Worm (Caenorhabditis elegans) whole organism, L4 larva: Measurements from ENCODE around the gene F10E9.3.
A peak's percentile ranks its signal among the peaks of the same experiment; 100 is the strongest.

ENCODE experiments used
- D1046.2 ChIP-seq: fragments of 200-800 bp; sonication (Bioruptor generic); IDR thresholded peaks from 2 replicates; pipeline ENCODE4 v1.3.6; 2022; ENCODE audit warnings: missing genetic modification characterization, missing compliant biosample characterization
- R02D3.7 ChIP-seq: fragments of 150-350 bp; sonication (generic microtip); optimal IDR thresholded peaks from 3 replicates; lab custom pipeline; 2014; ENCODE audit warnings: missing biosample characterization, missing genetic modification characterization
- T20F7.1 ChIP-seq: fragments of 200-800 bp; sonication (Bioruptor generic); optimal IDR thresholded peaks from 2 replicates; lab custom pipeline; 2018; ENCODE audit warnings: mild to moderate bottlenecking, missing genetic modification characterization, missing compliant biosample characterization
- T26A8.4 ChIP-seq: fragments of 200-800 bp; sonication (Bioruptor generic); IDR thresholded peaks from 2 replicates; pipeline ENCODE4 v1.3.6; 2022; ENCODE audit warnings: missing genetic modification characterization, missing compliant biosample characterization
- ZK546.5 ChIP-seq, 2 experiments: sonication (generic microtip); optimal IDR thresholded peaks; 2 replicates each; lab custom pipeline; 2017; ENCODE audit warnings: missing biosample characterization in 2 of 2, missing genetic modification characterization in 2 of 2
- aha-1 ChIP-seq: fragments of 150-350 bp; peaks from one replicate; lab custom pipeline; 2014; ENCODE audit warnings: missing biosample characterization, missing genetic modification characterization
- ceh-28 ChIP-seq: fragments of 150-350 bp; optimal IDR thresholded peaks from 2 replicates; lab custom pipeline; 2014; ENCODE audit warnings: missing biosample characterization, missing genetic modification reagents, missing genetic modification characterization
- ceh-82 ChIP-seq: sonication (generic microtip); optimal IDR thresholded peaks from 2 replicates; lab custom pipeline; 2017; ENCODE audit warnings: missing biosample characterization, missing genetic modification characterization
- daf-16 ChIP-seq, 3 experiments: sonication (generic microtip); optimal IDR thresholded peaks; 2 replicates each; lab custom pipeline; 2016 to 2017; ENCODE audit warnings: missing genetic modification characterization in 3 of 3, missing genetic modification reagents in 3 of 3, mild to moderate bottlenecking in 2 of 3, missing compliant biosample characterization in 2 of 3, missing biosample characterization in 1 of 3, moderate library complexity in 1 of 3
- dmd-6 ChIP-seq: fragments of 200-800 bp; sonication (Bioruptor generic); IDR thresholded peaks from 2 replicates; pipeline ENCODE4 v1.3.6; 2022; ENCODE audit warnings: missing genetic modification reagents, missing genetic modification characterization, missing compliant biosample characterization
- dpl-1 ChIP-seq: fragments of 150-350 bp; optimal IDR thresholded peaks from 2 replicates; lab custom pipeline; 2014; ENCODE audit warnings: missing biosample characterization, missing genetic modification reagents, missing genetic modification characterization
- duxl-1 ChIP-seq: sonication (generic microtip); optimal IDR thresholded peaks from 2 replicates; lab custom pipeline; 2016; ENCODE audit warnings: mild to moderate bottlenecking, missing genetic modification characterization, moderate library complexity, missing compliant biosample characterization; ENCODE audit not compliant: poor library complexity
- dve-1 ChIP-seq: sonication (generic microtip); optimal IDR thresholded peaks from 2 replicates; lab custom pipeline; 2017; ENCODE audit warnings: antibody characterized with exemption, mild to moderate bottlenecking, missing genetic modification characterization, missing compliant biosample characterization; ENCODE audit not compliant: insufficient read depth
- hif-1 ChIP-seq, 2 experiments: sonication (generic microtip); optimal IDR thresholded peaks; 2 replicates each; lab custom pipeline; 2016 to 2017; ENCODE audit warnings: missing compliant biosample characterization in 2 of 2, missing genetic modification characterization in 2 of 2, missing genetic modification reagents in 2 of 2, missing genotype in 2 of 2, mild to moderate bottlenecking in 1 of 2
- hlh-11 ChIP-seq: fragments of 200-800 bp; sonication (Bioruptor generic); optimal IDR thresholded peaks from 2 replicates; lab custom pipeline; 2018; ENCODE audit warnings: mild to moderate bottlenecking, missing genetic modification characterization, missing compliant biosample characterization
- hlh-30 ChIP-seq: sonication (generic microtip); optimal IDR thresholded peaks from 2 replicates; lab custom pipeline; 2017; ENCODE audit warnings: antibody characterized with exemption, mild to moderate bottlenecking, missing genetic modification characterization, missing compliant biosample characterization; ENCODE audit not compliant: insufficient read depth
- jun-1 ChIP-seq: fragments of 150-350 bp; optimal IDR thresholded peaks from 2 replicates; lab custom pipeline; 2014; ENCODE audit warnings: missing biosample characterization, missing genetic modification reagents, missing genetic modification characterization
- lin-13 ChIP-seq: fragments of 150-350 bp; optimal IDR thresholded peaks from 2 replicates; lab custom pipeline; 2014; ENCODE audit warnings: missing biosample characterization, missing genetic modification reagents, missing genetic modification characterization
- lsy-2 ChIP-seq, 2 experiments: fragments of 150-350 bp in 1 of 2; sonication (generic microtip) in 1 of 2; optimal IDR thresholded peaks; 2 replicates each; lab custom pipeline; 2014 to 2017; ENCODE audit warnings: missing biosample characterization in 2 of 2, missing genetic modification characterization in 2 of 2
- madf-5 ChIP-seq, 2 experiments: fragments of 200-800 bp; sonication (Bioruptor generic); IDR thresholded peaks; 2 replicates each; pipeline ENCODE4 v1.3.6; 2022; ENCODE audit warnings: missing compliant biosample characterization in 2 of 2, missing genetic modification characterization in 2 of 2
- mep-1 ChIP-seq: fragments of 150-350 bp; sonication (generic microtip); optimal IDR thresholded peaks from 3 replicates; lab custom pipeline; 2014; ENCODE audit warnings: missing biosample characterization, missing genetic modification characterization
- mes-2 ChIP-seq: sonication (generic microtip); optimal IDR thresholded peaks from 2 replicates; lab custom pipeline; 2016; ENCODE audit warnings: missing genotype, mild to moderate bottlenecking, missing genetic modification characterization, missing compliant biosample characterization; ENCODE audit not compliant: poor library complexity, severe bottlenecking
- nhr-111 ChIP-seq: fragments of 200-800 bp; sonication (Bioruptor generic); optimal IDR thresholded peaks from 2 replicates; lab custom pipeline; 2018; ENCODE audit warnings: mild to moderate bottlenecking, missing genetic modification characterization, missing compliant biosample characterization
- nhr-28 ChIP-seq: fragments of 150-350 bp; optimal IDR thresholded peaks from 2 replicates; lab custom pipeline; 2014; ENCODE audit warnings: missing biosample characterization, missing genetic modification characterization
- nhr-48 ChIP-seq: sonication (generic microtip); optimal IDR thresholded peaks from 2 replicates; lab custom pipeline; 2016; ENCODE audit warnings: mild to moderate bottlenecking, missing genetic modification characterization, missing compliant biosample characterization
- pha-4 ChIP-seq, 2 experiments: fragments of 150-350 bp in 1 of 2; fragments of 200-800 bp in 1 of 2; sonication (Bioruptor generic) in 1 of 2; IDR thresholded peaks in 1 of 2; optimal IDR thresholded peaks in 1 of 2; 2 replicates each; pipeline versions ENCODE4 v1.3.6 to Lab custom; 2014 to 2022; ENCODE audit warnings: missing genetic modification characterization in 2 of 2, missing genetic modification reagents in 2 of 2, missing biosample characterization in 1 of 2, missing compliant biosample characterization in 1 of 2
- php-3 ChIP-seq: fragments of 200-800 bp; sonication (Bioruptor generic); IDR thresholded peaks from 2 replicates; pipeline ENCODE4 v1.3.6; 2022; ENCODE audit warnings: missing genetic modification reagents, missing genetic modification characterization, missing compliant biosample characterization
- tra-1 ChIP-seq: fragments of 200-800 bp; sonication (Bioruptor generic); IDR thresholded peaks from 2 replicates; pipeline ENCODE4 v1.3.6; 2022; ENCODE audit warnings: missing genetic modification reagents, missing genetic modification characterization, missing compliant biosample characterization
- unc-62 ChIP-seq, 3 experiments: fragments of 150-350 bp in 1 of 3; sonication (generic microtip); optimal IDR thresholded peaks in 2 of 3; peaks in 1 of 3; 1 replicate in 1 of 3; 2 replicates in 2 of 3; lab custom pipeline; 2014 to 2017; ENCODE audit warnings: missing biosample characterization in 3 of 3, missing genetic modification characterization in 3 of 3, missing genetic modification reagents in 3 of 3, missing genotype in 1 of 3
- vab-7 ChIP-seq: fragments of 200-800 bp; sonication (Bioruptor generic); IDR thresholded peaks from 2 replicates; pipeline ENCODE4 v1.3.6; 2022; ENCODE audit warnings: missing genetic modification reagents, missing genetic modification characterization, missing compliant biosample characterization
- zfp-3 ChIP-seq: fragments of 200-800 bp; sonication (Bioruptor generic); conservative IDR thresholded peaks from 2 replicates; pipeline ENCODE4 v1.3.6; 2022; ENCODE audit warnings: missing genetic modification reagents, missing genetic modification characterization, missing compliant biosample characterization

The F10E9.3 gene

ce11 chrIII:8325574-8326513, 15.0 kb downstream of the F10E9.3 start, which contains the start of gene ZC262.13:
ZC262.13 (plus strand) TSS chrIII:8326214.
- TF ChIP-seq T26A8.4 (GFP tag; lab: Robert Waterston, UW) = peak; percentile 25; the same call in 1 of the 2 replicates
- peak; percentile 74 for TF ChIP-seq dmd-6 (GFP tag; lab: Robert Waterston, UW)
- no peak for TF ChIP-seq tra-1 (GFP tag; lab: Robert Waterston, UW)
- peak; percentile 12; the same call in 1 of the 2 replicates for TF ChIP-seq pha-4 (GFP tag; IDR thresholded peaks at IDR 0.05; lab: Robert Waterston, UW)
- TF ChIP-seq pha-4 (tag; optimal IDR thresholded peaks at IDR 0.05; lab: Kevin White, UChicago) = no peak
- peak; percentile 12; the same call in 1 of the 2 replicates for TF ChIP-seq php-3 (GFP tag; lab: Robert Waterston, UW)
- TF ChIP-seq ceh-82 = no peak
- TF ChIP-seq zfp-3 (GFP tag; lab: Robert Waterston, UW) = 0 out of 2 replicates have a peak, but pooled peaks have one; percentile 58
- TF ChIP-seq aha-1 (tag; lab: Kevin White, UChicago) = peak; percentile 13
- TF ChIP-seq hlh-11 = peak; percentile 55
- peak; percentile 2 for TF ChIP-seq jun-1 (tag; lab: Kevin White, UChicago)
- peak; percentile 82 for TF ChIP-seq dve-1 (tag; lab: Kevin White, UChicago)
- TF ChIP-seq T20F7.1 = no peak
- no peak for TF ChIP-seq R02D3.7
- peak; percentile 2 for TF ChIP-seq nhr-48 (tag; lab: Kevin White, UChicago)
- TF ChIP-seq lsy-2 (tag; optimal IDR thresholded peaks at IDR 0.05; lab: Kevin White, UChicago) = peak in 1 of 2 experiments; percentile 51
- peak; percentile 17 for TF ChIP-seq nhr-28 (tag; lab: Kevin White, UChicago)
- TF ChIP-seq mes-2 = peak; percentile 11
- TF ChIP-seq D1046.2 (GFP tag; lab: Robert Waterston, UW) = no peak
- no peak for TF ChIP-seq ZK546.5 (tag; optimal IDR thresholded peaks at IDR 0.05; lab: Kevin White, UChicago)
- TF ChIP-seq daf-16 (GFP tag; optimal IDR thresholded peaks at IDR 0.05; lab: Kevin White, UChicago) = no peak
- TF ChIP-seq daf-16 (tag; optimal IDR thresholded peaks at IDR 0.05; lab: Kevin White, UChicago) = peak; percentile 49
- TF ChIP-seq hlh-30 = peak; percentile 37
- no peak for TF ChIP-seq duxl-1 (tag; lab: Kevin White, UChicago)
- TF ChIP-seq nhr-111 (GFP tag; lab: Kevin White, UChicago) = no peak

ce11 chrIII:8331211-8331610, 20.4 kb downstream of the F10E9.3 start, which contains the start of gene iglr-2:
iglr-2 (minus strand) TSS chrIII:8331311.
- no peak for TF ChIP-seq vab-7 (GFP tag; lab: Robert Waterston, UW)
- TF ChIP-seq madf-5 (GFP tag; IDR thresholded peaks at IDR 0.05; lab: Robert Waterston, UW) = no peak
- TF ChIP-seq aha-1 (tag; lab: Kevin White, UChicago) = peak; percentile 30
- no peak for TF ChIP-seq dmd-6 (GFP tag; lab: Robert Waterston, UW)
- no peak for TF ChIP-seq unc-62 (GFP tag; optimal IDR thresholded peaks at IDR 0.05 in 1 of 2; lab: Kevin White, UChicago)
- TF ChIP-seq unc-62 (tag; optimal IDR thresholded peaks at IDR 0.05; lab: Kevin White, UChicago) = no peak
- no peak for TF ChIP-seq nhr-48 (tag; lab: Kevin White, UChicago)

ce11 chrIII:8331779-8332178, 21.0 kb downstream of the F10E9.3 start, which contains the start of the genes mrps-18A and ZC262.2:
mrps-18A (minus strand) TSS chrIII:8331919.
ZC262.2 (plus strand) TSS chrIII:8332062.
- peak; percentile 6 for TF ChIP-seq mep-1 (tag; lab: Kevin White, UChicago)
- TF ChIP-seq mes-2 = peak; percentile 57
- TF ChIP-seq hif-1 (tag; optimal IDR thresholded peaks at IDR 0.05; lab: Kevin White, UChicago) = no peak
- peak; percentile 48 for TF ChIP-seq dpl-1 (GFP tag; lab: Kevin White, UChicago)
- TF ChIP-seq hlh-30 = peak; percentile 90
- no peak for TF ChIP-seq daf-16 (GFP tag; optimal IDR thresholded peaks at IDR 0.05; lab: Kevin White, UChicago)
- TF ChIP-seq daf-16 (tag; optimal IDR thresholded peaks at IDR 0.05; lab: Kevin White, UChicago) = peak; percentile 40
- no peak for TF ChIP-seq lin-13 (GFP tag; lab: Kevin White, UChicago)
- peak; percentile 22 to 97 for TF ChIP-seq lsy-2 (tag; optimal IDR thresholded peaks at IDR 0.05; lab: Kevin White, UChicago)
- TF ChIP-seq ceh-28 = no peak
